Fruit fly (Drosophila melanogaster) whole organism, embryonic: ENCODE results near the gene CG6481.

Experiments
- ATbp ChIP-seq: fragments of 200-800 bp; sonication (Bioruptor generic); optimal IDR thresholded peaks from 2 replicates; lab custom pipeline; 2017; ENCODE audit warnings: missing biosample characterization, mild to moderate bottlenecking, missing genetic modification characterization, missing genetic modification reagents
- Adf1 ChIP-seq: fragments of 200-800 bp; sonication (Bioruptor generic); IDR thresholded peaks from 2 replicates; pipeline ENCODE4 v1.3.6; 2022; ENCODE audit warnings: missing biosample characterization, missing genetic modification characterization
- Awh ChIP-seq: fragments of 200-800 bp; sonication (Bioruptor generic); IDR thresholded peaks from 2 replicates; pipeline ENCODE4, ENCODE4 v1.3.6; 2022; ENCODE audit warnings: missing biosample characterization, missing genetic modification characterization
- CG10209 ChIP-seq: fragments of 200-800 bp; sonication (Bioruptor generic); optimal IDR thresholded peaks from 3 replicates; lab custom pipeline; 2017; ENCODE audit warnings: missing biosample characterization, mild to moderate bottlenecking, missing genetic modification characterization, missing genetic modification reagents
- CG10543 ChIP-seq: fragments of 200-800 bp; sonication (Bioruptor generic); optimal IDR thresholded peaks from 3 replicates; lab custom pipeline; 2017; ENCODE audit warnings: missing biosample characterization, mild to moderate bottlenecking, missing genetic modification characterization, moderate library complexity
- CG12769 ChIP-seq: fragments of 200-800 bp; sonication (Bioruptor generic); optimal IDR thresholded peaks from 2 replicates; lab custom pipeline; 2019; ENCODE audit warnings: missing biosample characterization, mild to moderate bottlenecking, missing genetic modification characterization, moderate library complexity
- CG13287 ChIP-seq: fragments of 200-800 bp; sonication (Bioruptor generic); IDR thresholded peaks from 2 replicates; pipeline ENCODE4 v1.3.6; 2022; ENCODE audit warnings: missing biosample characterization, missing genetic modification characterization; ENCODE audit not compliant: partially characterized antibody
- CG15514 ChIP-seq: fragments of 200-800 bp; sonication (Bioruptor generic); optimal IDR thresholded peaks from 3 replicates; lab custom pipeline; 2017; ENCODE audit warnings: missing biosample characterization, missing genetic modification characterization, mild to moderate bottlenecking, moderate library complexity, missing genetic modification reagents
- CG16813 ChIP-seq: fragments of 200-800 bp; sonication (Bioruptor generic); IDR thresholded peaks from 3 replicates; pipeline ENCODE4 v1.3.6; 2022; ENCODE audit warnings: missing biosample characterization, missing genetic modification characterization; ENCODE audit not compliant: partially characterized antibody
- CG17359 ChIP-seq: fragments of 200-800 bp; sonication (Bioruptor generic); optimal IDR thresholded peaks from 3 replicates; lab custom pipeline; 2018; ENCODE audit warnings: missing biosample characterization, mild to moderate bottlenecking, missing genetic modification characterization, moderate library complexity
- CG31224 ChIP-seq: fragments of 200-800 bp; sonication (Bioruptor generic); IDR thresholded peaks from 2 replicates; pipeline ENCODE4 v1.3.6; 2022; ENCODE audit warnings: missing biosample characterization, missing genetic modification characterization
- CG32532 ChIP-seq: fragments of 200-800 bp; sonication (Bioruptor generic); IDR thresholded peaks from 2 replicates; pipeline ENCODE4 v1.3.6; 2022; ENCODE audit warnings: missing biosample characterization, missing genetic modification characterization
- CG34376 ChIP-seq: fragments of 200-800 bp; sonication (Bioruptor generic); optimal IDR thresholded peaks from 2 replicates; lab custom pipeline; 2018; ENCODE audit warnings: missing biosample characterization, mild to moderate bottlenecking, missing genetic modification characterization
- CG3995 ChIP-seq: fragments of 200-800 bp; sonication (Bioruptor generic); optimal IDR thresholded peaks from 3 replicates; lab custom pipeline; 2016; ENCODE audit warnings: missing biosample characterization, missing genetic modification characterization
- CG4854 ChIP-seq: fragments of 200-800 bp; sonication (Bioruptor generic); optimal IDR thresholded peaks from 2 replicates; lab custom pipeline; 2016; ENCODE audit warnings: missing biosample characterization, missing genetic modification characterization, inconsistent platforms
- CG9727 ChIP-seq: fragments of 200-800 bp; sonication (Bioruptor generic); optimal IDR thresholded peaks from 3 replicates; lab custom pipeline; 2017; ENCODE audit warnings: missing biosample characterization, mild to moderate bottlenecking, missing genetic modification characterization
- CG9932 ChIP-seq: fragments of 200-800 bp; sonication (Bioruptor generic); IDR thresholded peaks from 2 replicates; pipeline ENCODE4 v1.3.6; 2022; ENCODE audit warnings: missing biosample characterization, missing genetic modification characterization
- D19B ChIP-seq: fragments of 200-800 bp; sonication (Bioruptor generic); optimal IDR thresholded peaks from 2 replicates; lab custom pipeline; 2017; ENCODE audit warnings: missing biosample characterization, mild to moderate bottlenecking, missing genetic modification characterization
- Dbx ChIP-seq: fragments of 200-800 bp; sonication (Bioruptor generic); IDR thresholded peaks from 3 replicates; pipeline ENCODE4 v1.3.6; 2022; ENCODE audit warnings: missing biosample characterization, missing genetic modification characterization
- Deaf1 ChIP-seq: fragments of 200-800 bp; optimal IDR thresholded peaks from 3 replicates; lab custom pipeline; 2019; ENCODE audit warnings: missing biosample characterization, mild to moderate bottlenecking, missing genetic modification characterization, moderate library complexity
- Drgx ChIP-seq: fragments of 200-800 bp; sonication (Bioruptor generic); IDR thresholded peaks from 2 replicates; pipeline ENCODE4 v1.3.6; 2022; ENCODE audit warnings: missing biosample characterization, missing genetic modification characterization
- Eip74EF ChIP-seq, 2 experiments: fragments of 200-800 bp in 1 of 2; fragments of >200 bp in 1 of 2; sonication (Bioruptor generic) in 1 of 2; optimal IDR thresholded peaks; 2 replicates each; lab custom pipeline; 2017 to 2019; ENCODE audit warnings: missing biosample characterization in 2 of 2, missing genetic modification characterization in 2 of 2, mild to moderate bottlenecking in 1 of 2, moderate library complexity in 1 of 2
- Elba2 ChIP-seq: fragments of 200-800 bp; sonication (Bioruptor generic); optimal IDR thresholded peaks from 3 replicates; lab custom pipeline; 2016; ENCODE audit warnings: missing biosample characterization, missing genetic modification characterization
- Hr78 ChIP-seq, 2 experiments: fragments of 200-800 bp in 1 of 2; fragments of >200 bp in 1 of 2; sonication (Bioruptor generic) in 1 of 2; optimal IDR thresholded peaks; 2 replicates each; lab custom pipeline; 2017 to 2019; ENCODE audit warnings: missing biosample characterization in 2 of 2, missing genetic modification characterization in 2 of 2, mild to moderate bottlenecking in 1 of 2, moderate library complexity in 1 of 2
- Jarid2 ChIP-seq: fragments of 200-800 bp; sonication (Bioruptor generic); optimal IDR thresholded peaks from 3 replicates; lab custom pipeline; 2017; ENCODE audit warnings: mild to moderate bottlenecking, missing biosample characterization, missing genetic modification reagents, missing genetic modification characterization
- Med ChIP-seq: fragments of 200-800 bp; sonication (Bioruptor generic); peaks from one replicate; lab custom pipeline; 2016; ENCODE audit warnings: missing biosample characterization, missing genetic modification characterization, mild to moderate bottlenecking, inconsistent platforms, moderate library complexity
- Oaz ChIP-seq: fragments of 200-800 bp; sonication (Bioruptor generic); IDR thresholded peaks from 2 replicates; pipeline ENCODE4 v1.3.6; 2022; ENCODE audit warnings: missing biosample characterization, missing genetic modification characterization
- Pdp1 ChIP-seq, 2 experiments: fragments of 200-800 bp; sonication (Bioruptor generic); optimal IDR thresholded peaks; 3 replicates each; lab custom pipeline; 2016; ENCODE audit warnings: missing biosample characterization in 2 of 2, missing genetic modification characterization in 2 of 2, mild to moderate bottlenecking in 1 of 2, moderate library complexity in 1 of 2
- bsh ChIP-seq, 2 experiments: fragments of 200-800 bp; sonication (Bioruptor generic); optimal IDR thresholded peaks; 2 replicates each; lab custom pipeline; 2017 to 2018; ENCODE audit warnings: mild to moderate bottlenecking in 2 of 2, missing biosample characterization in 2 of 2, missing genetic modification characterization in 2 of 2, moderate library complexity in 1 of 2
- cato ChIP-seq: fragments of 200-800 bp; sonication (Bioruptor generic); optimal IDR thresholded peaks from 2 replicates; lab custom pipeline; 2016; ENCODE audit warnings: missing biosample characterization, missing genetic modification characterization, borderline replicate concordance
- chinmo ChIP-seq: fragments of 200-800 bp; sonication (Bioruptor generic); IDR thresholded peaks from 4 replicates; pipeline ENCODE4 v1.3.6; 2022; ENCODE audit warnings: missing biosample characterization, missing genetic modification characterization; ENCODE audit not compliant: partially characterized antibody
- lbe ChIP-seq: fragments of 200-800 bp; sonication (Bioruptor generic); optimal IDR thresholded peaks from 2 replicates; lab custom pipeline; 2016; ENCODE audit warnings: missing biosample characterization, mild to moderate bottlenecking, missing genetic modification characterization
- mirr ChIP-seq: fragments of 200-800 bp; sonication (Bioruptor generic); optimal IDR thresholded peaks from 3 replicates; lab custom pipeline; 2018; ENCODE audit warnings: missing biosample characterization, mild to moderate bottlenecking, missing genetic modification characterization
- nom ChIP-seq: fragments of 200-800 bp; sonication (Bioruptor generic); optimal IDR thresholded peaks from 2 replicates; lab custom pipeline; 2017; ENCODE audit warnings: missing biosample characterization, missing genetic modification characterization, mild to moderate bottlenecking, moderate library complexity, missing genetic modification reagents
- pb ChIP-seq: fragments of 200-800 bp; sonication (Bioruptor generic); optimal IDR thresholded peaks from 3 replicates; lab custom pipeline; 2016; ENCODE audit warnings: missing biosample characterization, missing genetic modification characterization
- rib ChIP-seq: fragments of 200-800 bp; sonication (Bioruptor generic); IDR thresholded peaks from 2 replicates; pipeline ENCODE4 v1.3.6; 2022; ENCODE audit warnings: missing biosample characterization, missing genetic modification characterization
- row ChIP-seq: fragments of 200-800 bp; sonication (Bioruptor generic); IDR thresholded peaks from 3 replicates; pipeline ENCODE4 v1.3.6; 2022; ENCODE audit warnings: missing biosample characterization, missing genetic modification characterization
- sens ChIP-seq: fragments of 200-800 bp; sonication (Bioruptor generic); peaks from one replicate; lab custom pipeline; 2016; ENCODE audit warnings: missing biosample characterization, missing genetic modification characterization
- sqz ChIP-seq: fragments of 200-800 bp; sonication (Bioruptor generic); optimal IDR thresholded peaks from 3 replicates; lab custom pipeline; 2018; ENCODE audit warnings: missing biosample characterization, mild to moderate bottlenecking, missing genetic modification characterization
- sug ChIP-seq: fragments of 200-800 bp; optimal IDR thresholded peaks from 2 replicates; lab custom pipeline; 2019; ENCODE audit warnings: missing biosample characterization, mild to moderate bottlenecking, missing genetic modification characterization, moderate library complexity
- vvl ChIP-seq: fragments of 200-800 bp; sonication (Bioruptor generic); IDR thresholded peaks from 2 replicates; pipeline ENCODE4 v1.3.6; 2022; ENCODE audit warnings: missing biosample characterization, missing genetic modification characterization

CG6481 gene

DNA sequence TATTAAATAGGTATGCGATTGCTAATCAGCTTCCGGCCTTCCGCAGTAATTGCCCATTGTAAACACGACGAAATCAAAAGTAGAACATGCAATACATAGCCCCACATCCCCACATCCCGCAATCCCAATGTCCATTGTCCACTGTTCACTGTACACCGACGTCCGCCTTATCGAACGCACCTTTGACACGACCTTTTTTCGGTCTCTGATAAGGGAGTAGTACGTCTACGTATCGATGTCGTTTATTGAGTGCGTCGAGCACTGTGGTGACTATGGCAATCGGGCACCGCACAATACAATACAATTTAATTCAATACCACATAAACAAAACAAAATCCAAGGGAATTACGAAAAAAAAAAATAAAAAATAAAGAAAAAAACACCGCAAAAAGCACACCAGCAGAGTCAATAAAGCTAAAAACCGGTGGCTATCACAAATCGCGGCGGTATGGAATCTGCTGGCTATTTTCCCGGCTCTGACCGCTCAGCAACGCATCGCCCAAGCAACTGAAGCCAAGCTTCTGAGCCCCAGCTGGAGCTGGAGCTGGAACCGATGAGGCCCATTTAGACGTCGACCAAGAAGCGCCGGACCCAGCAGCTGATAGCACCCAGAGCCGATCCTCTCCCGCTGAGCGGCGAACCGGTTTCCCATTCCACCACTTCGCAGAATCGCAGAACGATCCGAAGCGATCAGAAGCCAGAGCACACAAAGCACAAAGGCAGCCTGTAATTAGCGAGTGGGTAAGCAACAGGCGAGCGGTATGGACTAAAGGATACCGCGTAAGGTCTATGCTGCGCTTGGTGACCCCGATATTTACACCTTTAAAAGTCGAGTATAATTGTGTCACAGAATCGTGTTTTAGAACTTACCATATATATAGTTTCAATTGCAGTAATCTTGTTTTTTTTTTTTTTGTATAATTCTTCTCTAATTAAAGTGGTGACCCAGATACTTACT is 38.7 kb downstream of the CG6481 start, which contains the start of gene Hayan:
TSS of gene Hayan (minus strand) at position 512 of the 958 bp plus-strand sequence.
- TF ChIP-seq ATbp (GFP tag; lab: Kevin White, UChicago) (no peak), pb (no peak), D19B (peak; percentile 80), CG9932 (GFP tag; lab: Robert Waterston, UW) (0 out of 2 replicates have a peak, but pooled peaks have one; percentile 22), Awh (GFP tag; lab: Robert Waterston, UW) (0 out of 2 replicates have a peak, but pooled peaks have one; percentile 21), vvl (0 out of 2 replicates have a peak, but pooled peaks have one; percentile 17), Deaf1 (peak; percentile 64), CG12769 (tag; lab: Kevin White, UChicago) (peak; percentile 15), CG3995 (GFP tag; lab: Kevin White, UChicago) (no peak), nom (GFP tag; lab: Kevin White, UChicago) (peak; percentile 78), CG17359 (peak; percentile 44), CG13287 (GFP tag; lab: Robert Waterston, UW) (peak; percentile 18; the same call in 1 of the 2 replicates), CG32532 (GFP tag; lab: Robert Waterston, UW) (0 out of 2 replicates have a peak, but pooled peaks have one; percentile 12), CG10209 (GFP tag; lab: Kevin White, UChicago) (no peak), Pdp1 (GFP tag; optimal IDR thresholded peaks at IDR 0.05; lab: Kevin White, UChicago) (peak in 1 of 2 experiments; percentile 17), CG10543 (GFP tag; lab: Kevin White, UChicago) (peak; percentile 64), bsh (GFP tag; optimal IDR thresholded peaks at IDR 0.05; lab: Kevin White, UChicago) (peak in 1 of 2 experiments; percentile 25), CG34376 (GFP tag; lab: Kevin White, UChicago) (peak; percentile 86), lbe (GFP tag; lab: Kevin White, UChicago) (peak; percentile 9), CG15514 (GFP tag; lab: Kevin White, UChicago) (peak; percentile 85), CG4854 (GFP tag; lab: Kevin White, UChicago) (no peak), row (peak; percentile 16; the same call in 1 of the 3 replicates), chinmo (GFP tag; lab: Robert Waterston, UW) (0 out of 4 replicates have a peak, but pooled peaks have one; percentile 63), CG9727 (GFP tag; lab: Kevin White, UChicago) (no peak), sqz (GFP tag; lab: Kevin White, UChicago) (peak; percentile 8), Med (GFP tag; lab: Kevin White, UChicago) (peak; percentile 44), Eip74EF (GFP tag; optimal IDR thresholded peaks at IDR 0.05; lab: Kevin White, UChicago) (no peak), CG31224 (GFP tag; lab: Robert Waterston, UW) (no peak), mirr (GFP tag; lab: Kevin White, UChicago) (no peak), Jarid2 (peak; percentile 54), Hr78 (GFP tag; optimal IDR thresholded peaks at IDR 0.05; lab: Kevin White, UChicago) (peak in 1 of 2 experiments; percentile 92), Adf1 (GFP tag; lab: Robert Waterston, UW) (peak; percentile 23; the same call in 1 of the 2 replicates), CG16813 (GFP tag; lab: Robert Waterston, UW) (no peak), cato (GFP tag; lab: Kevin White, UChicago) (no peak), sug (tag; lab: Kevin White, UChicago) (peak; percentile 76), sens (GFP tag; lab: Kevin White, UChicago) (peak; percentile 51), Drgx (GFP tag; lab: Robert Waterston, UW) (peak; percentile 34; the same call in 1 of the 2 replicates), Oaz (GFP tag; lab: Robert Waterston, UW) (no peak), Dbx (GFP tag; lab: Robert Waterston, UW) (peak; percentile 6; the same call in 1 of the 3 replicates), rib (GFP tag; lab: Robert Waterston, UW) (no peak), Elba2 (GFP tag; lab: Kevin White, UChicago) (no peak)
